Fruit fly (Drosophila melanogaster): ENCODE results near the gene CG32086.

Gene CG32086

DNA sequence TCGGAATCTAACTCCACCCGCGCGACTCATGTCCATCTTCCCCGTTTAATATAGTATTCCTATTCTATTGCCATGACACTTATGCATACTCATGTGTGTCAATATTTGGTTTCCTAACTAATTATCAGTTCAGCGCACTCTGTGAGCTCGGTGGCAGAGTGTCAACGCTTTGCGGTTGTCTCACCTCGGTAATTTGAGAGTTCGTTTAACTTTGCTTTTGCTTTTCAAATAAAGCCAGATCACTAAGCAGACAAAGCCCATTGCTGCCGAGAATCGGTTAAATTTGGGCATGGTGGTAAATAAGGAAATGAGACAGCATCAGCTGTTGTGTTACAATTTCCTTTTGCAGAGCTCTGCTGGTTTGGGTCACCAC, 43.5 kb downstream of the CG32086 start (continued):
- TF ChIP-seq onecut (GFP tag; IDR thresholded peaks at IDR 0.05) (peak; percentile 29; the same call in 1 of the 2 replicates), MBD-R2 (GFP tag; IDR thresholded peaks at IDR 0.05) (no peak), CG15479 (GFP tag; optimal IDR thresholded peaks at IDR 0.05) (no peak), CG2199 (GFP tag; IDR thresholded peaks at IDR 0.05) (0 out of 3 replicates have a peak, but pooled peaks have one; percentile 39), CG4730 (GFP tag; IDR thresholded peaks at IDR 0.05) (0 out of 2 replicates have a peak, but pooled peaks have one; percentile 13), dati (GFP tag; IDR thresholded peaks at IDR 0.05) (no peak), CG6689 (GFP tag; IDR thresholded peaks at IDR 0.05) (no peak), Gsc (GFP tag; IDR thresholded peaks at IDR 0.05) (no peak), CG4282 (GFP tag; optimal IDR thresholded peaks at IDR 0.05) (no peak), pb (GFP tag; optimal IDR thresholded peaks at IDR 0.05) (no peak), CG31224 (GFP tag; IDR thresholded peaks at IDR 0.05) (no peak), her (GFP tag; optimal IDR thresholded peaks at IDR 0.05) (no peak), fu2 (GFP tag; optimal IDR thresholded peaks at IDR 0.05) (no peak), nerfin-1 (tag; optimal IDR thresholded peaks at IDR 0.05) (peak; percentile 8), B-H1 (GFP tag; IDR thresholded peaks at IDR 0.05) (no peak; the same call in 2 of the 3 replicates), z (GFP tag; IDR thresholded peaks at IDR 0.05) (no peak), CTCF (GFP tag; optimal IDR thresholded peaks at IDR 0.05) (no peak), CG18619 (GFP tag; optimal IDR thresholded peaks at IDR 0.05) (peak; percentile 25), Neu2 (GFP tag; optimal IDR thresholded peaks at IDR 0.05; ENCODE audit: borderline replicate concordance) (no peak), CG8478 (optimal IDR thresholded peaks at IDR 0.05) (no peak), al (GFP tag; IDR thresholded peaks at IDR 0.05) (no peak), NC2β (GFP tag; optimal IDR thresholded peaks at IDR 0.05) (peak; percentile 16), eve (GFP tag; optimal IDR thresholded peaks at IDR 0.05) (peak in 1 of 2 experiments; percentile 16), sim (GFP tag; IDR thresholded peaks at IDR 0.05) (no peak), CG14014 (GFP tag; IDR thresholded peaks at IDR 0.05) (no peak), CG5245 (GFP tag; optimal IDR thresholded peaks at IDR 0.05) (no peak), repo (GFP tag; optimal IDR thresholded peaks at IDR 0.05) (no peak), HmgD (GFP tag; optimal IDR thresholded peaks at IDR 0.05) (no peak), Hr39 (optimal IDR thresholded peaks at IDR 0.05) (no peak), Lpt (GFP tag; optimal IDR thresholded peaks at IDR 0.05) (no peak), CG11723 (GFP tag; optimal IDR thresholded peaks at IDR 0.05) (peak; percentile 44), zfh2 (GFP tag; optimal IDR thresholded peaks at IDR 0.05) (no peak), ems (GFP tag; optimal IDR thresholded peaks at IDR 0.05) (no peak), Xrp1 (GFP tag; IDR thresholded peaks at IDR 0.05) (peak; percentile 54; the same call in 1 of the 2 replicates), tgo (GFP tag; IDR thresholded peaks at IDR 0.05) (no peak), ewg (GFP tag; optimal IDR thresholded peaks at IDR 0.05) (no peak), CG15269 (tag; optimal IDR thresholded peaks at IDR 0.05) (no peak), CG13894 (tag; optimal IDR thresholded peaks at IDR 0.05) (no peak), gt (GFP tag; IDR thresholded peaks at IDR 0.05) (no peak), CG6813 (GFP tag; optimal IDR thresholded peaks at IDR 0.05) (peak; percentile 42), CG15514 (GFP tag; optimal IDR thresholded peaks at IDR 0.05) (peak; percentile 54), CG9215 (GFP tag; IDR thresholded peaks at IDR 0.05) (no peak), Drgx (GFP tag; IDR thresholded peaks at IDR 0.05) (no peak), Rfx (GFP tag; IDR thresholded peaks at IDR 0.05) (peak; percentile 53; the same call in 1 of the 2 replicates), CG2202 (tag; optimal IDR thresholded peaks at IDR 0.05) (peak; percentile 72), gem (tag; optimal IDR thresholded peaks at IDR 0.05) (peak; percentile 39), hbn (GFP tag; IDR thresholded peaks at IDR 0.05; ENCODE audit: partially characterized antibody) (no peak), Aef1 (GFP tag; IDR thresholded peaks at IDR 0.05) (no peak), mirr (GFP tag; optimal IDR thresholded peaks at IDR 0.05) (peak; percentile 68), GATAe (GFP tag; conservative IDR thresholded peaks at IDR 0.05) (no peak), bcd (GFP tag; optimal IDR thresholded peaks at IDR 0.05) (no peak), CG32532 (GFP tag; IDR thresholded peaks at IDR 0.05) (no peak), CG16863 (GFP tag; optimal IDR thresholded peaks at IDR 0.05) (no peak), CG34422 (GFP tag; IDR thresholded peaks at IDR 0.05) (no peak)
